Worm (Caenorhabditis elegans) whole organism, L4 larva: ENCODE measurements around the gene B0416.11.

Experiments used
- Y48G9A.11 ChIP-seq: fragments of 200-800 bp; sonication (Bioruptor generic); IDR thresholded peaks from 2 replicates; pipeline ENCODE4 v1.3.6; 2022; ENCODE audit warnings: missing genetic modification reagents, missing genetic modification characterization, missing compliant biosample characterization
- Y5F2A.4 ChIP-seq: fragments of 200-800 bp; sonication (Bioruptor generic); optimal IDR thresholded peaks from 2 replicates; lab custom pipeline; 2018; ENCODE audit warnings: mild to moderate bottlenecking, missing genetic modification characterization, missing compliant biosample characterization
- Y75B8A.6 ChIP-seq: fragments of 200-800 bp; sonication (Bioruptor generic); IDR thresholded peaks from 2 replicates; pipeline ENCODE4 v1.3.6; 2022; ENCODE audit warnings: missing genetic modification reagents, missing genetic modification characterization, missing compliant biosample characterization
- ZK546.5 ChIP-seq, 2 experiments: sonication (generic microtip); optimal IDR thresholded peaks; 2 replicates each; lab custom pipeline; 2017; ENCODE audit warnings: missing biosample characterization in 2 of 2, missing genetic modification characterization in 2 of 2
- aha-1 ChIP-seq: fragments of 150-350 bp; peaks from one replicate; lab custom pipeline; 2014; ENCODE audit warnings: missing biosample characterization, missing genetic modification characterization
- ceh-32 ChIP-seq: sonication (generic microtip); optimal IDR thresholded peaks from 2 replicates; lab custom pipeline; 2016; ENCODE audit warnings: mild to moderate bottlenecking, missing genetic modification characterization, missing compliant biosample characterization; ENCODE audit not compliant: poor library complexity
- ceh-44 ChIP-seq: fragments of 200-800 bp; sonication (Bioruptor generic); IDR thresholded peaks from 2 replicates; pipeline ENCODE4 v1.3.6; 2022; ENCODE audit warnings: missing genetic modification reagents, missing genetic modification characterization, missing compliant biosample characterization
- ceh-82 ChIP-seq: sonication (generic microtip); optimal IDR thresholded peaks from 2 replicates; lab custom pipeline; 2017; ENCODE audit warnings: missing biosample characterization, missing genetic modification characterization
- ctbp-1 ChIP-seq: fragments of 200-800 bp; sonication (Bioruptor generic); IDR thresholded peaks from 2 replicates; pipeline ENCODE4 v1.3.6; 2022; ENCODE audit warnings: missing genetic modification reagents, missing genetic modification characterization, missing compliant biosample characterization
- daf-16 ChIP-seq, 3 experiments: sonication (generic microtip); optimal IDR thresholded peaks; 2 replicates each; lab custom pipeline; 2016 to 2017; ENCODE audit warnings: missing genetic modification characterization in 3 of 3, missing genetic modification reagents in 3 of 3, mild to moderate bottlenecking in 2 of 3, missing compliant biosample characterization in 2 of 3, missing biosample characterization in 1 of 3, moderate library complexity in 1 of 3
- daf-19 ChIP-seq: fragments of 200-800 bp; sonication (Bioruptor generic); conservative IDR thresholded peaks from 2 replicates; pipeline ENCODE4 v1.3.6; 2022; ENCODE audit warnings: missing genetic modification characterization, missing compliant biosample characterization
- dmd-8 ChIP-seq: fragments of 200-800 bp; sonication (Bioruptor generic); IDR thresholded peaks from 2 replicates; pipeline ENCODE4 v1.3.6; 2022; ENCODE audit warnings: missing genetic modification characterization, missing compliant biosample characterization
- dpl-1 ChIP-seq: fragments of 150-350 bp; optimal IDR thresholded peaks from 2 replicates; lab custom pipeline; 2014; ENCODE audit warnings: missing biosample characterization, missing genetic modification reagents, missing genetic modification characterization
- duxl-1 ChIP-seq: sonication (generic microtip); optimal IDR thresholded peaks from 2 replicates; lab custom pipeline; 2016; ENCODE audit warnings: mild to moderate bottlenecking, missing genetic modification characterization, moderate library complexity, missing compliant biosample characterization; ENCODE audit not compliant: poor library complexity
- egl-43 ChIP-seq: fragments of 200-800 bp; sonication (Bioruptor generic); IDR thresholded peaks from 2 replicates; pipeline ENCODE4 v1.3.6; 2022; ENCODE audit warnings: missing genetic modification reagents, missing genetic modification characterization, missing compliant biosample characterization
- gei-8 ChIP-seq: fragments of 200-800 bp; sonication (Bioruptor generic); optimal IDR thresholded peaks from 2 replicates; lab custom pipeline; 2018; ENCODE audit warnings: mild to moderate bottlenecking, missing genetic modification characterization, missing compliant biosample characterization
- hlh-11 ChIP-seq: fragments of 200-800 bp; sonication (Bioruptor generic); optimal IDR thresholded peaks from 2 replicates; lab custom pipeline; 2018; ENCODE audit warnings: mild to moderate bottlenecking, missing genetic modification characterization, missing compliant biosample characterization
- hlh-30 ChIP-seq: sonication (generic microtip); optimal IDR thresholded peaks from 2 replicates; lab custom pipeline; 2017; ENCODE audit warnings: antibody characterized with exemption, mild to moderate bottlenecking, missing genetic modification characterization, missing compliant biosample characterization; ENCODE audit not compliant: insufficient read depth
- hmg-1.1 ChIP-seq: fragments of 200-800 bp; sonication (Bioruptor generic); IDR thresholded peaks from 2 replicates; pipeline ENCODE4 v1.3.6; 2022; ENCODE audit warnings: missing genetic modification reagents, missing genetic modification characterization, missing compliant biosample characterization
- jun-1 ChIP-seq: fragments of 150-350 bp; optimal IDR thresholded peaks from 2 replicates; lab custom pipeline; 2014; ENCODE audit warnings: missing biosample characterization, missing genetic modification reagents, missing genetic modification characterization
- lin-1 ChIP-seq: fragments of 200-800 bp; sonication (Bioruptor generic); IDR thresholded peaks from 2 replicates; pipeline ENCODE4 v1.3.6; 2022; ENCODE audit warnings: missing genetic modification reagents, missing genetic modification characterization, missing compliant biosample characterization
- lin-29 ChIP-seq: fragments of 200-800 bp; sonication (Bioruptor generic); IDR thresholded peaks from 2 replicates; pipeline ENCODE4 v1.3.6; 2022; ENCODE audit warnings: missing genetic modification reagents, missing genetic modification characterization, missing compliant biosample characterization
- lir-3 ChIP-seq: sonication (generic microtip); optimal IDR thresholded peaks from 2 replicates; lab custom pipeline; 2016; ENCODE audit warnings: mild to moderate bottlenecking, missing genetic modification characterization, missing compliant biosample characterization
- madf-9 ChIP-seq: fragments of 200-800 bp; sonication (Bioruptor generic); conservative IDR thresholded peaks from 2 replicates; pipeline ENCODE4 v1.3.6; 2022; ENCODE audit warnings: missing genetic modification reagents, missing genetic modification characterization, missing compliant biosample characterization
- mes-2 ChIP-seq: sonication (generic microtip); optimal IDR thresholded peaks from 2 replicates; lab custom pipeline; 2016; ENCODE audit warnings: missing genotype, mild to moderate bottlenecking, missing genetic modification characterization, missing compliant biosample characterization; ENCODE audit not compliant: poor library complexity, severe bottlenecking
- mxl-3 ChIP-seq: fragments of 200-800 bp; sonication (Bioruptor generic); optimal IDR thresholded peaks from 2 replicates; lab custom pipeline; 2018; ENCODE audit warnings: mild to moderate bottlenecking, missing genetic modification characterization, missing compliant biosample characterization
- nhr-10 ChIP-seq: fragments of 150-350 bp; optimal IDR thresholded peaks from 2 replicates; lab custom pipeline; 2014; ENCODE audit warnings: missing biosample characterization, missing genetic modification characterization
- nhr-102 ChIP-seq: sonication (generic microtip); optimal IDR thresholded peaks from 2 replicates; lab custom pipeline; 2016; ENCODE audit warnings: mild to moderate bottlenecking, missing genetic modification characterization, moderate library complexity, missing compliant biosample characterization
- nhr-111 ChIP-seq: fragments of 200-800 bp; sonication (Bioruptor generic); optimal IDR thresholded peaks from 2 replicates; lab custom pipeline; 2018; ENCODE audit warnings: mild to moderate bottlenecking, missing genetic modification characterization, missing compliant biosample characterization
- nhr-25 ChIP-seq: sonication (generic microtip); optimal IDR thresholded peaks from 2 replicates; lab custom pipeline; 2017; ENCODE audit warnings: missing genetic modification characterization, mild to moderate bottlenecking, missing compliant biosample characterization, antibody characterized with exemption, moderate library complexity, borderline replicate concordance; ENCODE audit not compliant: insufficient read depth
- nhr-28 ChIP-seq: fragments of 150-350 bp; optimal IDR thresholded peaks from 2 replicates; lab custom pipeline; 2014; ENCODE audit warnings: missing biosample characterization, missing genetic modification characterization
- nhr-6 ChIP-seq: fragments of 150-350 bp; optimal IDR thresholded peaks from 2 replicates; lab custom pipeline; 2014; ENCODE audit warnings: missing biosample characterization, missing genetic modification characterization
- pha-4 ChIP-seq, 2 experiments: fragments of 150-350 bp in 1 of 2; fragments of 200-800 bp in 1 of 2; sonication (Bioruptor generic) in 1 of 2; IDR thresholded peaks in 1 of 2; optimal IDR thresholded peaks in 1 of 2; 2 replicates each; pipeline versions ENCODE4 v1.3.6 to Lab custom; 2014 to 2022; ENCODE audit warnings: missing genetic modification characterization in 2 of 2, missing genetic modification reagents in 2 of 2, missing biosample characterization in 1 of 2, missing compliant biosample characterization in 1 of 2
- php-3 ChIP-seq: fragments of 200-800 bp; sonication (Bioruptor generic); IDR thresholded peaks from 2 replicates; pipeline ENCODE4 v1.3.6; 2022; ENCODE audit warnings: missing genetic modification reagents, missing genetic modification characterization, missing compliant biosample characterization
- set-16 ChIP-seq: fragments of 200-800 bp; sonication (Bioruptor generic); IDR thresholded peaks from 2 replicates; pipeline ENCODE4 v1.3.6; 2022; ENCODE audit warnings: missing genetic modification reagents, missing genetic modification characterization, missing compliant biosample characterization
- skn-1 ChIP-seq: fragments of 150-350 bp; optimal IDR thresholded peaks from 2 replicates; lab custom pipeline; 2014; ENCODE audit warnings: missing biosample characterization, missing genetic modification characterization
- snpc-1.2 ChIP-seq: fragments of 200-800 bp; sonication (Bioruptor generic); IDR thresholded peaks from 2 replicates; pipeline ENCODE4 v1.3.6; 2022; ENCODE audit warnings: missing genetic modification reagents, missing genetic modification characterization, missing compliant biosample characterization
- spr-1 ChIP-seq: sonication (generic microtip); optimal IDR thresholded peaks from 2 replicates; lab custom pipeline; 2016; ENCODE audit warnings: mild to moderate bottlenecking, missing genetic modification characterization, missing compliant biosample characterization
- spr-3 ChIP-seq: fragments of 200-800 bp; sonication (Bioruptor generic); optimal IDR thresholded peaks from 2 replicates; lab custom pipeline; 2018; ENCODE audit warnings: mild to moderate bottlenecking, missing genetic modification characterization, missing compliant biosample characterization
- unc-130 ChIP-seq: sonication (generic microtip); optimal IDR thresholded peaks from 2 replicates; lab custom pipeline; 2016; ENCODE audit warnings: missing genetic modification reagents, missing genetic modification characterization, missing compliant biosample characterization
- unc-39 ChIP-seq: sonication (generic microtip); optimal IDR thresholded peaks from 2 replicates; lab custom pipeline; 2017; ENCODE audit warnings: missing biosample characterization, missing genetic modification characterization
- unc-62 ChIP-seq, 3 experiments: fragments of 150-350 bp in 1 of 3; sonication (generic microtip); optimal IDR thresholded peaks in 2 of 3; peaks in 1 of 3; 1 replicate in 1 of 3; 2 replicates in 2 of 3; lab custom pipeline; 2014 to 2017; ENCODE audit warnings: missing biosample characterization in 3 of 3, missing genetic modification characterization in 3 of 3, missing genetic modification reagents in 3 of 3, missing genotype in 1 of 3
- vab-7 ChIP-seq: fragments of 200-800 bp; sonication (Bioruptor generic); IDR thresholded peaks from 2 replicates; pipeline ENCODE4 v1.3.6; 2022; ENCODE audit warnings: missing genetic modification reagents, missing genetic modification characterization, missing compliant biosample characterization
- zip-11 ChIP-seq: fragments of 200-800 bp; sonication (Bioruptor generic); IDR thresholded peaks from 2 replicates; pipeline ENCODE4 v1.3.6; 2022; ENCODE audit warnings: missing genetic modification characterization, missing compliant biosample characterization
- ztf-11 ChIP-seq: fragments of 150-350 bp; optimal IDR thresholded peaks from 2 replicates; lab custom pipeline; 2014; ENCODE audit warnings: missing biosample characterization, missing genetic modification characterization

The B0416.11 gene

DNA sequence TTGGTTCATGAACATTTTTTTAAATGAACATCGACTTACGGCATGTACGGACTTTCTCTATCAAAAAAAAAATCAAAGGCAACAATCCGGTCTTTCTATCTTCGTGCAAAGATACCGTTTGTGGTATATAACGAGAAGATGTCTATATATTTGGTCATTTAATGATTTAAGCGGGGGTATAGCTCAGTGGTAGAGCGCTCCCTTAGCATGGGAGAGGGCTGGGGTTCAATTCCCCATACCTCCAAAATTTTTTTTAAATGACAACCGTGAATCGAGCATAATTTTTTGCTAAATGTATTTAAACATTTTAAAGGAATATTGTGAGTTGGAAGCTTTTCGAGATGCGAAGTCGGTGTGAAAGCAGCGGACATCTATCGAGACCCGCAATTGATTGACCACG lies 44.2 kb downstream of the B0416.11 start (continued):
- TF ChIP-seq php-3 (GFP tag; lab: Robert Waterston, UW) = peak; percentile 79
- peak; percentile 71 for TF ChIP-seq vab-7
- no peak for TF ChIP-seq nhr-6 (tag; lab: Kevin White, UChicago)
- peak; percentile 63 for TF ChIP-seq duxl-1 (tag; lab: Kevin White, UChicago)
- peak; percentile 91 for TF ChIP-seq egl-43 (GFP tag; lab: Robert Waterston, UW)
- peak in 1 of 2 experiments; percentile 85 for TF ChIP-seq daf-16 (GFP tag; optimal IDR thresholded peaks at IDR 0.05; lab: Kevin White, UChicago)
- no peak for TF ChIP-seq daf-16 (tag; optimal IDR thresholded peaks at IDR 0.05; lab: Kevin White, UChicago)
- 0 out of 2 replicates have a peak, but pooled peaks have one; percentile 15 for TF ChIP-seq hmg-1.1
- TF ChIP-seq Y48G9A.11 (GFP tag; lab: Robert Waterston, UW) = peak; percentile 72
- peak; percentile 62 for TF ChIP-seq mes-2
- no peak for TF ChIP-seq unc-62 (GFP tag; optimal IDR thresholded peaks at IDR 0.05 in 1 of 2; lab: Kevin White, UChicago)
- TF ChIP-seq unc-62 (tag; optimal IDR thresholded peaks at IDR 0.05; lab: Kevin White, UChicago) = no peak
- no peak for TF ChIP-seq nhr-28
- peak; percentile 23 for TF ChIP-seq Y5F2A.4 (GFP tag; lab: Kevin White, UChicago)
- no peak for TF ChIP-seq ZK546.5 (tag; optimal IDR thresholded peaks at IDR 0.05; lab: Kevin White, UChicago)
- TF ChIP-seq daf-19 = peak; percentile 60; the same call in 1 of the 2 replicates

DNA sequence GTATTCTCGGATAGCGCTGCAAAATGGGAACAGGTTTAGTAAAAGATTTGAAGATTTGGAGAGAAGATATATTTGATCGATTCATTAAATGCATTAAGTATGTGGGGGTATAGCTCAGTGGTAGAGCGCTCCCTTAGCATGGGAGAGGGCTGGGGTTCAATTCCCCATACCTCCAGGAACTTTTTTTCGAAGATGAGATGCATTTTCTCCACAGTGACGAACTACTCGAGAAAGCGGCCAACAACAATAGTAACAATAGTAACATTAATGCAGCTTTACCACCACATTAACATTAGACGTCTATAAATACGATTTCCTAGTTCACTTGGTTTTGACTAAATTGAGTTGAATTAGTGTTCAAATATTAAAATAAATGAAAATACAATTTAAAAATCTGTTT lies 45.2 kb downstream of the B0416.11 start:
- TF ChIP-seq set-16 (GFP tag; lab: Robert Waterston, UW) (no peak), daf-16 (GFP tag; optimal IDR thresholded peaks at IDR 0.05; lab: Kevin White, UChicago) (peak; percentile 27 to 61), daf-16 (tag; optimal IDR thresholded peaks at IDR 0.05; lab: Kevin White, UChicago) (no peak), dpl-1 (GFP tag; lab: Kevin White, UChicago) (no peak), Y48G9A.11 (GFP tag; lab: Robert Waterston, UW) (peak; percentile 44; the same call in 1 of the 2 replicates), lin-1 (no peak), snpc-1.2 (GFP tag; lab: Robert Waterston, UW) (peak; percentile 92), gei-8 (peak; percentile 26), ceh-44 (0 out of 2 replicates have a peak, but pooled peaks have one; percentile 45), nhr-102 (tag; lab: Kevin White, UChicago) (peak; percentile 64), lir-3 (tag; lab: Kevin White, UChicago) (peak; percentile 71), daf-19 (0 out of 2 replicates have a peak, but pooled peaks have one; percentile 24), zip-11 (GFP tag; lab: Robert Waterston, UW) (0 out of 2 replicates have a peak, but pooled peaks have one; percentile 54), nhr-111 (GFP tag; lab: Kevin White, UChicago) (peak; percentile 2), ctbp-1 (0 out of 2 replicates have a peak, but pooled peaks have one; percentile 51), dmd-8 (peak; percentile 77; the same call in 1 of the 2 replicates), ztf-11 (no peak), hlh-30 (tag; lab: Kevin White, UChicago) (peak; percentile 28), pha-4 (GFP tag; IDR thresholded peaks at IDR 0.05; lab: Robert Waterston, UW) (peak; percentile 69; the same call in 1 of the 2 replicates), pha-4 (tag; optimal IDR thresholded peaks at IDR 0.05; lab: Kevin White, UChicago) (no peak), egl-43 (GFP tag; lab: Robert Waterston, UW) (peak; percentile 89), skn-1 (no peak), spr-1 (tag; lab: Kevin White, UChicago) (peak; percentile 64), nhr-25 (tag; lab: Kevin White, UChicago) (no peak), hlh-11 (tag; lab: Kevin White, UChicago) (peak; percentile 23), unc-130 (GFP tag; lab: Kevin White, UChicago) (peak; percentile 3), madf-9 (peak; percentile 56; the same call in 1 of the 2 replicates), Y75B8A.6 (peak; percentile 56; the same call in 1 of the 2 replicates), nhr-10 (tag; lab: Kevin White, UChicago) (no peak), mxl-3 (GFP tag; lab: Kevin White, UChicago) (peak; percentile 26), unc-39 (tag; lab: Kevin White, UChicago) (no peak), nhr-28 (no peak), ceh-32 (tag; lab: Kevin White, UChicago) (peak; percentile 17), lin-29 (0 out of 2 replicates have a peak, but pooled peaks have one; percentile 14), jun-1 (tag; lab: Kevin White, UChicago) (no peak), aha-1 (tag; lab: Kevin White, UChicago) (peak; percentile 96), ceh-82 (no peak), spr-3 (GFP tag; lab: Kevin White, UChicago) (no peak)
